Worm (Caenorhabditis elegans) whole organism, L3 larva: ENCODE measurements around the gene bgal-2.

Source experiments
- R02D3.7 ChIP-seq: fragments of 150-350 bp; optimal IDR thresholded peaks from 2 replicates; lab custom pipeline; 2014; ENCODE audit warnings: missing biosample characterization, missing genetic modification characterization
- aly-2 ChIP-seq: fragments of 150-350 bp; optimal IDR thresholded peaks from 2 replicates; lab custom pipeline; 2014; ENCODE audit warnings: missing biosample characterization, missing genetic modification characterization
- ama-1 ChIP-seq: fragments of 150-350 bp; optimal IDR thresholded peaks from 2 replicates; lab custom pipeline; 2018
- ceh-28 ChIP-seq: fragments of 150-350 bp; optimal IDR thresholded peaks from 2 replicates; lab custom pipeline; 2014; ENCODE audit warnings: missing biosample characterization, missing genetic modification reagents, missing genetic modification characterization
- ceh-9 ChIP-seq: sonication (generic microtip); optimal IDR thresholded peaks from 2 replicates; lab custom pipeline; 2018; ENCODE audit warnings: missing biosample characterization, missing genetic modification characterization
- daf-12 ChIP-seq: fragments of 150-350 bp; optimal IDR thresholded peaks from 2 replicates; lab custom pipeline; 2014; ENCODE audit warnings: missing biosample characterization, missing genetic modification reagents, missing genetic modification characterization
- egl-27 ChIP-seq: sonication (generic microtip); optimal IDR thresholded peaks from 4 replicates; lab custom pipeline; 2017; ENCODE audit warnings: missing biosample characterization, missing genetic modification reagents, missing genetic modification characterization
- egl-5 ChIP-seq: fragments of 150-350 bp; optimal IDR thresholded peaks from 2 replicates; lab custom pipeline; 2017; ENCODE audit warnings: missing biosample characterization, missing genetic modification reagents, missing genetic modification characterization, inconsistent platforms
- elt-1 ChIP-seq: fragments of 150-350 bp; optimal IDR thresholded peaks from 2 replicates; lab custom pipeline; 2014; ENCODE audit warnings: missing biosample characterization, missing genetic modification characterization
- elt-2 ChIP-seq: sonication (generic microtip); optimal IDR thresholded peaks from 2 replicates; lab custom pipeline; 2016; ENCODE audit warnings: missing genetic modification reagents, mild to moderate bottlenecking, missing genetic modification characterization, missing compliant biosample characterization
- elt-3 ChIP-seq, 3 experiments: fragments of 150-350 bp in 1 of 3; sonication (generic microtip) in 2 of 3; optimal IDR thresholded peaks; 2 replicates in 2 of 3; 4 replicates in 1 of 3; lab custom pipeline; 2014 to 2017; ENCODE audit warnings: missing biosample characterization in 3 of 3, missing genetic modification characterization in 3 of 3
- eor-1 ChIP-seq, 2 experiments: fragments of 150-350 bp; optimal IDR thresholded peaks; 2 replicates each; lab custom pipeline; 2014 to 2018; ENCODE audit warnings: missing biosample characterization in 2 of 2, missing genetic modification characterization in 2 of 2
- fkh-10 ChIP-seq: sonication (generic microtip); optimal IDR thresholded peaks from 2 replicates; lab custom pipeline; 2017; ENCODE audit warnings: missing biosample characterization, missing genetic modification reagents, missing genetic modification characterization
- fkh-2 ChIP-seq: fragments of 150-350 bp; optimal IDR thresholded peaks from 2 replicates; lab custom pipeline; 2014; ENCODE audit warnings: missing biosample characterization, missing genetic modification reagents, missing genetic modification characterization
- jun-1 ChIP-seq: fragments of 150-350 bp; optimal IDR thresholded peaks from 2 replicates; lab custom pipeline; 2014; ENCODE audit warnings: missing biosample characterization, missing genetic modification reagents, missing genetic modification characterization
- lin-15B ChIP-seq: fragments of 150-350 bp; optimal IDR thresholded peaks from 2 replicates; lab custom pipeline; 2014; ENCODE audit warnings: missing biosample characterization, missing genetic modification characterization
- lin-39 ChIP-seq: fragments of 150-350 bp; optimal IDR thresholded peaks from 2 replicates; lab custom pipeline; 2018; ENCODE audit warnings: missing biosample characterization, missing genetic modification reagents, missing genetic modification characterization
- lsy-12 ChIP-seq: sonication (generic microtip); optimal IDR thresholded peaks from 2 replicates; lab custom pipeline; 2016; ENCODE audit warnings: mild to moderate bottlenecking, missing genetic modification characterization, missing compliant biosample characterization
- mdl-1 ChIP-seq: fragments of 150-350 bp; optimal IDR thresholded peaks from 2 replicates; lab custom pipeline; 2014; ENCODE audit warnings: missing biosample characterization, missing genetic modification characterization
- nfya-1 ChIP-seq: sonication (generic microtip); optimal IDR thresholded peaks from 2 replicates; lab custom pipeline; 2017; ENCODE audit warnings: missing genetic modification characterization, mild to moderate bottlenecking, missing compliant biosample characterization, antibody characterized with exemption, moderate library complexity; ENCODE audit not compliant: insufficient read depth
- nhr-11 ChIP-seq: fragments of 150-350 bp; optimal IDR thresholded peaks from 2 replicates; lab custom pipeline; 2014; ENCODE audit warnings: missing biosample characterization, missing genetic modification characterization
- nhr-12 ChIP-seq: fragments of 150-350 bp; optimal IDR thresholded peaks from 2 replicates; lab custom pipeline; 2014; ENCODE audit warnings: missing biosample characterization, missing genetic modification characterization
- nhr-237 ChIP-seq: fragments of 150-350 bp; optimal IDR thresholded peaks from 2 replicates; lab custom pipeline; 2014; ENCODE audit warnings: missing biosample characterization, missing genetic modification characterization
- nhr-25 ChIP-seq: sonication (generic microtip); optimal IDR thresholded peaks from 2 replicates; lab custom pipeline; 2017; ENCODE audit warnings: missing biosample characterization, missing genetic modification characterization
- nhr-28 ChIP-seq: fragments of 150-350 bp; optimal IDR thresholded peaks from 2 replicates; lab custom pipeline; 2014; ENCODE audit warnings: missing biosample characterization, missing genetic modification characterization
- nhr-43 ChIP-seq: sonication (generic microtip); optimal IDR thresholded peaks from 2 replicates; lab custom pipeline; 2016; ENCODE audit warnings: mild to moderate bottlenecking, missing genetic modification characterization, missing compliant biosample characterization; ENCODE audit not compliant: poor library complexity, severe bottlenecking
- nhr-76 ChIP-seq: fragments of 150-350 bp; sonication (generic microtip); optimal IDR thresholded peaks from 5 replicates; lab custom pipeline; 2014; ENCODE audit warnings: missing biosample characterization, missing genetic modification characterization
- pha-4 ChIP-seq: fragments of 150-350 bp; optimal IDR thresholded peaks from 2 replicates; lab custom pipeline; 2014; ENCODE audit warnings: missing biosample characterization, missing genetic modification reagents, missing genetic modification characterization
- pqm-1 ChIP-seq: fragments of 150-350 bp; optimal IDR thresholded peaks from 2 replicates; lab custom pipeline; 2017; ENCODE audit warnings: missing biosample characterization, missing genetic modification characterization, inconsistent platforms
- sea-2 ChIP-seq: fragments of 150-350 bp; sonication (generic microtip); optimal IDR thresholded peaks from 4 replicates; lab custom pipeline; 2014; ENCODE audit warnings: missing biosample characterization, missing genetic modification reagents, missing genetic modification characterization
- skn-1 ChIP-seq: fragments of 150-350 bp; optimal IDR thresholded peaks from 2 replicates; lab custom pipeline; 2014; ENCODE audit warnings: missing biosample characterization, missing genetic modification characterization
- snpc-4 ChIP-seq: fragments of 150-350 bp; optimal IDR thresholded peaks from 2 replicates; lab custom pipeline; 2014; ENCODE audit warnings: missing biosample characterization, missing genetic modification characterization
- tbx-2 ChIP-seq: sonication (generic microtip); optimal IDR thresholded peaks from 2 replicates; lab custom pipeline; 2016; ENCODE audit warnings: mild to moderate bottlenecking, missing genetic modification characterization, missing compliant biosample characterization
- unc-62 ChIP-seq: fragments of 150-350 bp; sonication (generic microtip); optimal IDR thresholded peaks from 4 replicates; lab custom pipeline; 2014; ENCODE audit warnings: missing biosample characterization, missing genetic modification reagents, missing genetic modification characterization
- zag-1 ChIP-seq: fragments of 150-350 bp; optimal IDR thresholded peaks from 2 replicates; lab custom pipeline; 2014; ENCODE audit warnings: missing biosample characterization, missing genetic modification characterization
- ztf-4 ChIP-seq: fragments of 150-350 bp; optimal IDR thresholded peaks from 2 replicates; lab custom pipeline; 2014; ENCODE audit warnings: missing biosample characterization, missing genetic modification characterization

Gene bgal-2

ce11 chrX:6808239-6808638 lies 24.0 kb downstream of the bgal-2 start:
- TF ChIP-seq ztf-4 (tag; lab: Kevin White, UChicago) = no peak
- peak; percentile 33 for TF ChIP-seq egl-5 (tag; lab: Kevin White, UChicago)
- TF ChIP-seq lin-39 = peak; percentile 38
- TF ChIP-seq mdl-1 (tag; lab: Kevin White, UChicago) = no peak
- TF ChIP-seq nfya-1 (tag; lab: Kevin White, UChicago) = peak; percentile 15
- TF ChIP-seq, all 47 proteins: peak for 3

- no peak for TF ChIP-seq snpc-4
- peak; percentile 73 for TF ChIP-seq elt-2 (tag; lab: Kevin White, UChicago)
- no peak for TF ChIP-seq lin-15B
- TF ChIP-seq pqm-1 (tag; lab: Kevin White, UChicago) = peak; percentile 10
- TF ChIP-seq eor-1 (tag; optimal IDR thresholded peaks at IDR 0.05; lab: Kevin White, UChicago) = no peak
- peak; percentile 76 for TF ChIP-seq pha-4 (tag; lab: Kevin White, UChicago)
- no peak for TF ChIP-seq R02D3.7 (tag; lab: Kevin White, UChicago)
- TF ChIP-seq tbx-2 = no peak
- TF ChIP-seq skn-1 (tag; lab: Kevin White, UChicago) = no peak
- no peak for TF ChIP-seq unc-62
- peak; percentile 28 for TF ChIP-seq jun-1 (tag; lab: Kevin White, UChicago)
- TF ChIP-seq sea-2 (GFP tag; lab: Kevin White, UChicago) = no peak
- no peak for TF ChIP-seq nhr-28 (tag; lab: Kevin White, UChicago)
- TF ChIP-seq elt-3 (tag; optimal IDR thresholded peaks at IDR 0.05; lab: Kevin White, UChicago) = no peak
- peak; percentile 49 for TF ChIP-seq nhr-25 (tag; lab: Kevin White, UChicago)
- TF ChIP-seq lsy-12 = peak; percentile 50
- TF ChIP-seq, all 47 proteins: peak for 6
Observed at ce11 chrX:6808640-6809039, 24.4 kb downstream of the bgal-2 start.

DNA sequence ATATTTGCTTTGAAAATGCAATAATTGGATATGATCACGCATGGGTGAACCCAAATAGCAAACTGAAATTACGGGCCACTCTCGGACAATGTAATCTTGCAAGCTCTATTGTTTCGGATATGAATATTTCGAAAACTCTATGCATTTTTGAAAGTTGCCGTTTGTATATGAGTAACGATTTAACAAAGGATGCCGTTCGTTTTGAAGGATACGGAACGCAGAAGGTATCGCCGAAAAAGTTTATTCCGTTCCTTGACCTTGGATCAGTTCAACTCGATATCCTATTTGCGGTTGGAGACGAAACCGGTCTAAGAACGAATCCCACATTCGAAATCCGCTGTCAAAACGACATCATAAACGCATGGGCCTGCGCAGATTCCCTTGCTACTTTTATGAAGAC lies 28.8 kb downstream of the bgal-2 start:
- TF ChIP-seq snpc-4 (no peak), ceh-9 (no peak), nhr-76 (no peak), unc-62 (no peak), daf-12 (no peak), lin-15B (no peak), elt-1 (no peak), nhr-11 (no peak), fkh-2 (no peak), fkh-10 (GFP tag; lab: Kevin White, UChicago) (no peak), nhr-237 (tag; lab: Kevin White, UChicago) (no peak), ceh-28 (tag; lab: Kevin White, UChicago) (no peak), egl-5 (tag; lab: Kevin White, UChicago) (no peak), jun-1 (tag; lab: Kevin White, UChicago) (no peak), nhr-28 (tag; lab: Kevin White, UChicago) (no peak), zag-1 (tag; lab: Kevin White, UChicago) (no peak), nhr-12 (no peak), nhr-25 (tag; lab: Kevin White, UChicago) (no peak), aly-2 (tag; lab: Kevin White, UChicago) (no peak)

DNA sequence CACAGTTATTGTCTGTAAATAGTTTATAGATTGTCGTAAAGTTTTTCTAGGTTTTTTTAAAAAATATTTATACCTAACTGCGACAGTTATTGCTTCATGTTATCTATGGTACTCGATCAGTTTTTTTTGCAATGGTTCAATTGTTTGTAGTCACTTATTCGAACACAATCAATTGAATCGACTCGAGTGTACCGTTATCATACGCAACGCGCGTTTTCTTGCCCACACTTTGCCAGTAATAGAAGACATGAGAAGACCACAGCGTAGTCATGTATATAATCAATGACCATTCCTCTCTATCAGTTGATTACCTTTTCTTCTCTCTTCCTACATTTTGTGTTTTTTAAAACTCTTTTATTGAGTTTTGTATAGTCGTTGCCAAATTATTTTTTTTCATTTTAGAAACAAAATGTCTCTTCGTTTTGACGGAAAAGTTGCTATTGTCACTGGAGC lies 33.9 kb downstream of the bgal-2 start, which contains the start of gene dhs-28:
TSS of gene dhs-28 (plus strand) at position 403 of the 453 bp plus-strand sequence.
- TF ChIP-seq pqm-1 (tag; lab: Kevin White, UChicago) (peak; percentile 90), pha-4 (tag; lab: Kevin White, UChicago) (peak; percentile 25), ama-1 (lab: Kevin White, UChicago) (peak; percentile 42), nhr-28 (tag; lab: Kevin White, UChicago) (no peak), elt-2 (tag; lab: Kevin White, UChicago) (peak; percentile 90), nhr-43 (peak; percentile 15)

ce11 chrX:6819135-6819534 lies 34.9 kb downstream of the bgal-2 start:
- no peak for TF ChIP-seq egl-27 (tag; lab: Kevin White, UChicago)
- TF ChIP-seq aly-2 (tag; lab: Kevin White, UChicago) = no peak
- no peak for TF ChIP-seq elt-1
- TF ChIP-seq unc-62 = no peak
- no peak for TF ChIP-seq pqm-1 (tag; lab: Kevin White, UChicago)
- no peak for TF ChIP-seq fkh-10 (GFP tag; lab: Kevin White, UChicago)
- TF ChIP-seq nhr-43 = no peak
